Fruit fly (Drosophila melanogaster) ovary, adult (tissue): ENCODE results near the gene CG4576.

Source experiments
- CG17801 ChIP-seq: fragments of 200-800 bp; optimal IDR thresholded peaks from 2 replicates; lab custom pipeline; 2019; ENCODE audit warnings: missing biosample characterization, mild to moderate bottlenecking, missing genetic modification characterization, moderate library complexity; ENCODE audit not compliant: partially characterized antibody

CG4576 gene

DNA sequence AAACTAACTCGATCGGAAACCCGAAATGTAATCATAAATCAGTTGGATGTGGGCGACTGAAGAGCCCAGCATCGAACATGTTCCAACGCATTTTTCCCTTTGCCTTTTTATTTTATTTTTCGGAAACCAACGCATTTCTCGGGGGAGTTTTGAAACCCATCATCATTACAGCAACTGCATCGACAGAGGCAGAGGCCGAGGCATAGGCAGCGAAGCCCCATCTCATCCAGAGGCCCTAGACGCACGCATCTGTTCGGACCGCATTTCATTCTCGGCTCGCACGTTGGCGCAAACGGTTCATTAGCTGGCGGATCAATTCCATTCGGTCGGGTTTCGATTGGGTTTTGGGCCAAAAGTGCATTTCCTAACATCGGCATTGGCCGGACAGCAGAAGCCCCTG lies at the start of gene CG4576:
Gene CG4576 (plus strand): TSS at position 227 of the 400 bp plus-strand sequence.
- TF ChIP-seq CG17801: no peak

DNA sequence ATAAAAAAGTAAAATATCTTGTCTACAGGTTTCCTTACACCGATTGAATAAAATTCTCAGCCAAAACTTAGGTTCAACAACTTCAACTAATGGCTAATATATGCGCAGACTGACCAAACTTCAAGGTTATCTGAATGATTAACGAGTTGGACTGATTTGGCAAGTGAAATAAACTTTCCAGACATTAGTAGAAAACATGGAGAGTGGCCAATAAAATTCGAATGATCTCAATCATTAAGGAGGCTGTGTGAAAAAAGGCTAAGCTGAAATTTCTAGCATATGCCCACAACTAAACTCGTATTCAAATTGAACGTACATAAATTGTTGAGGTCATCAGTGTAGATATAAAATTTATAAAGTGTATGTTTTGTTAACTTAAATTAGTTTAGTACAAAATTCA lies 46.0 kb upstream of the CG4576 start, which contains the start of gene CG5614:
Gene CG5614 (plus strand): TSS at position 301 of the 400 bp plus-strand sequence.
- no peak for TF ChIP-seq CG17801

- no peak for TF ChIP-seq CG17801
Observed at dm6 chr3R:15784298-15784697, 41.2 kb upstream of the CG4576 start.

dm6 chr3R:15786538-15786937 lies 39.0 kb upstream of the CG4576 start, which contains the start of gene CG9590:
Gene CG9590, plus strand, starts transcription at chr3R:15786703.
- no peak for TF ChIP-seq CG17801

DNA sequence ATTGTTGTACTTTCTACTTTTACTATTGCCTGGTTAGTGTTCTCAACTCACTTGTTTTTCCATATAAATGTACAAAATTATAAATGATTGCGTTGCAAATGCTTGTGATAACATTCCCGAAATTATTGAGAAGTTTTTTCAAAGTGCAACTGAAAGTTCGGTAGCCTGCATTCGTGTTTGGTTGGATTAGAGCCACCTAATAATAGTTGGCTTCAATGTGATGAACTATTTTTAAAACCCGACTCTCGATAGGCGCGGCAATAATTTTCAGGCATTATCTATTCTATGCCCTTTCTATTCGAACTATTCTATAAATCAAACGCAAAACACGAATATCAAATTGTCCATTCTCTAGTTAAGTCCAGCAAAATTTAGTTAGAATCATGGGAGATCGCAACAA lies 37.3 kb upstream of the CG4576 start, which contains the start of gene Uros2:
Gene Uros2 (plus strand): TSS at position 301 of the 400 bp plus-strand sequence.
- TF ChIP-seq CG17801: no peak

- TF ChIP-seq CG17801: peak; percentile 5
Observed at dm6 chr3R:15792427-15792826, 33.1 kb upstream of the CG4576 start, which contains the start of gene Acyp2. Gene Acyp2, plus strand, starts transcription at chr3R:15792688.

dm6 chr3R:15793372-15793802 lies 32.2 kb upstream of the CG4576 start, which contains the start of gene nsl1:
Gene nsl1, plus strand, starts transcription at chr3R:15793782.
- peak; percentile 55 for TF ChIP-seq CG17801

- TF ChIP-seq CG17801: no peak
Observed at dm6 chr3R:15794258-15794727, 31.3 kb upstream of the CG4576 start.

- TF ChIP-seq CG17801: no peak
Observed at dm6 chr3R:15802006-15802405, 23.5 kb upstream of the CG4576 start, which contains the start of gene CG9593. Gene CG9593, plus strand, starts transcription at chr3R:15802275.

- TF ChIP-seq CG17801: peak; percentile 49
Observed at dm6 chr3R:15803502-15804461, 21.8 kb upstream of the CG4576 start, which contains the start of gene alpha-Man-IIb. Gene alpha-Man-IIb, plus strand, starts transcription at chr3R:15804248.

DNA sequence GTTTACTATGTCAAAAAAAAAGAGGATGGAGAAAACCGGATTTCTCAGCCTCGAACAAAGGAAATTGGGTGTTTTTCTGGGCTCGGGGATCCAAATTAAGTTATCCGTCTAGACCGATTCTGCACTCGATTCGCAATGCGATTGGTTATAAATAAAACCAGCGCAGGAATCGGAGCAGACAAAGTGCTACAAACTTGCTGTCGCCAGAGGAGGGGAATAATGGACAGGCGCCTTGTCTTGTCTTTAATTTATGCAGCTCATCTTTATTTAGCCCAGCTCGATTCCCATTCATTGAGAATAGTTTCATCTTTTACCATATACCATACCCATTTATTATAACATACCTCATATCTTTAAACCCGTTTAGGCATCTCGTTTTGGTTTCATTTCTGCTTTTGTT lies 20.9 kb upstream of the CG4576 start:
- TF ChIP-seq CG17801: no peak

DNA sequence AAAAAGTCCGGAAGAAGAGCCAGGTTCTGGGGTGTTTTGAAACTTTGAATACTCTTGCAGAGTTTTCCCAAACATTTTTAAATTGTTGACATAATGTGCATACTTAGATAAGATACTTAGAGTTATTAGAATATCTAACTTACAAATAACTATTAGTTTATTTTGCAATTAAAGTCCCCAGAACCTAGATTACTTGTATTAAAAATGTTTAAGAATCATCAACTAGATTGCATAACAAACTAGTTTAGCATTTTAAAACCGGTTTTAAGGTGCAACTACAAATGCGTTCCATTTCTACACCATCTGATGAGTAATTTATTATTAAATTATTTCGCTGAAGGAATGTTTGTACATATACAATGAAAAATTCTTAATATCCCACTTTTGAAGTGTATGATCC lies 19.2 kb upstream of the CG4576 start:
- TF ChIP-seq CG17801: no peak

DNA sequence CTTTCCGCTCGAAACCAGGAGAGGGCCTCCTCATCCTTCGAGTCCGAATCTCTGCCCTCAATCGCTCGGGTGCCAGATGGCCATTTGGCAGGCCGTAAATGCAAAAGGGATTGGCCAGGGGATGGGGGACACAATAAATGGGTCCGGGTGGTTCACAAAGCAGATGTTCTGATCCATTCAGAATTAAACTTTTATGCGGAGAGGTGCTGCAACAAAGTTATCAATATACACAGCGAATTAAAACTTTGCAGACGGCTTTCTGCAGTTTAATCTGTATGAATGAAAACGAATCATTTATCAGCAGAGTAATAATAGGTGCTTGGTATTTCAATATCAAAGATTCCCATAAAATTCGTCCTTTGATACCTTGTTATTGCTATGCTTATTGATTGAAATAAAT lies 18.2 kb upstream of the CG4576 start:
- no peak for TF ChIP-seq CG17801

DNA sequence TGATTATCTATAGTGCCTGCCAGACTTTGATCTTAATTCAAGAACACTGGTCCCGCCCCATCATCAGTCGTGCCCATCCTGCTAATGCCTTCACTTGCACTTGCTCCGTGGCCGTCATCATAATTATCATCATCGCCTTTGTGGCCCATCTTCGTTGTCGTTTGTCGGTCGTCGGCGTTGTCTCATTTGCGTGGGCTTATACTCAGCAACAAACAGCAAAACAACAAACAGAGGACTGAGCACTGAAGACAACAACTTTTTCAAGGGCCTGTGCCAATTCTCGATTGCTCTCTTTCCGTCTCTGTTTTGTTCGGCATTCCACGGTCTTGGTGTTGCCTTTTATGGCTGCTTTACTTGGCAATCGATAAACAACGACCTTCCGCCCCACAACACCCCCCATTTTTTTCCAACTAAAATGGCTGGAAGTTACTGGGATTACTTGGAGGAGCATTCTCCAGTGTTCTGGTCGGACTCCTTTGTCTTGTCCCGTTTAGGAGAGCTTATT lies 17.6 kb upstream of the CG4576 start:
- TF ChIP-seq CG17801: no peak

dm6 chr3R:15810369-15810768 lies 15.2 kb upstream of the CG4576 start:
- no peak for TF ChIP-seq CG17801

- no peak for TF ChIP-seq CG17801
Observed at dm6 chr3R:15814150-15814549, 11.4 kb upstream of the CG4576 start.

DNA sequence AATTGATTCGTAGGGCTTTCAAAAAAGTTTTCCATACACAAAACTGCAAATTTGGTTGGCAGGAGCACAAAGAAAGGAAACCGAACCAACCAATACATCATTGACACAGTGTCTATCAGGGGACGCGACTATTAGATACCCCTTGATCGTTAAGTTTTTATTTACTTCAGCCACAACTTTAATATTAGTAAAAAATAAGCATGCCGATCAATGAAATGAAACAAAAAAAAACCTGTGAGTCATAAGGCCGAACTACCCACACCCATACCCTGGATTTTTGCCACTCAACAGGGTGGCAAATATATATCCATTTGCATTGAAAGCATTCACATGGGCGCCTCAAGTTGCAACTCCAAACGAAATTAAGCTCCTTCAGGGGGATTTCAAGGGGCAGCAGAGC lies 9.3 kb upstream of the CG4576 start:
- TF ChIP-seq CG17801: no peak
